Worm (Caenorhabditis elegans): Measurements from ENCODE around the gene H23L24.1.

- TF ChIP-seq grh-1 (GFP tag; IDR thresholded peaks at IDR 0.05) (no peak), mdl-1 (tag; optimal IDR thresholded peaks at IDR 0.05) (no peak), nhr-90 (tag; optimal IDR thresholded peaks at IDR 0.05; ENCODE audit: poor library complexity) (no peak), elt-3 (tag; optimal IDR thresholded peaks at IDR 0.05) (no peak), nhr-12 (tag; optimal IDR thresholded peaks at IDR 0.05) (no peak), irx-1 (tag; optimal IDR thresholded peaks at IDR 0.05) (no peak), blmp-1 (tag; optimal IDR thresholded peaks at IDR 0.05) (no peak), tbx-2 (tag; optimal IDR thresholded peaks at IDR 0.05) (no peak), unc-30 (tag; optimal IDR thresholded peaks at IDR 0.05) (no peak)
Measured at ce11 chrIV:8697436-8697835, 20.8 kb upstream of the H23L24.1 start, which contains the start of gene ttll-11.

All from whole organism, L1 larva.